Worm (Caenorhabditis elegans) whole organism, young adult: ENCODE results near the gene tag-290.

Source experiments
- B0035.1 ChIP-seq: sonication (generic microtip); optimal IDR thresholded peaks from 2 replicates; lab custom pipeline; 2016; ENCODE audit warnings: missing genetic modification characterization, mild to moderate bottlenecking, missing compliant biosample characterization, missing genotype, missing genetic modification reagents
- F23B12.7 ChIP-seq: sonication (generic microtip); optimal IDR thresholded peaks from 2 replicates; lab custom pipeline; 2017; ENCODE audit warnings: missing genetic modification characterization, mild to moderate bottlenecking, missing compliant biosample characterization, antibody characterized with exemption, moderate library complexity; ENCODE audit not compliant: insufficient read depth
- nhr-80 ChIP-seq: sonication (generic microtip); optimal IDR thresholded peaks from 2 replicates; lab custom pipeline; 2016; ENCODE audit warnings: missing genetic modification characterization, missing compliant biosample characterization
- rcor-1 ChIP-seq: fragments of 200-800 bp; sonication (Bioruptor generic); IDR thresholded peaks from 2 replicates; pipeline ENCODE4 v1.3.6; 2022; ENCODE audit warnings: missing genetic modification reagents, missing genetic modification characterization, missing compliant biosample characterization
- rec-8 ChIP-seq, 2 experiments: sonication (generic microtip); optimal IDR thresholded peaks; 2 replicates each; lab custom pipeline; 2016; ENCODE audit warnings: mild to moderate bottlenecking in 2 of 2, missing genetic modification characterization in 2 of 2, missing genetic modification reagents in 2 of 2, missing genotype in 2 of 2, missing biosample characterization in 1 of 2, missing compliant biosample characterization in 1 of 2, moderate library complexity in 1 of 2
- sdz-38 ChIP-seq: sonication (generic microtip); optimal IDR thresholded peaks from 2 replicates; lab custom pipeline; 2016; ENCODE audit warnings: missing genotype, missing genetic modification characterization, missing compliant biosample characterization
- snpc-4 ChIP-seq, 5 experiments: fragments of 150-350 bp in 1 of 5; sonication (generic microtip) in 4 of 5; optimal IDR thresholded peaks; 2 replicates each; lab custom pipeline; 2014 to 2018; ENCODE audit warnings: missing genetic modification characterization in 5 of 5, missing biosample characterization in 3 of 5, antibody characterized with exemption in 2 of 5, mild to moderate bottlenecking in 2 of 5, missing compliant biosample characterization in 2 of 5, missing genotype in 2 of 5, moderate library complexity in 2 of 5, missing genetic modification reagents in 1 of 5
- unc-62 ChIP-seq: fragments of 150-350 bp; optimal IDR thresholded peaks from 2 replicates; lab custom pipeline; 2014; ENCODE audit warnings: missing biosample characterization, missing genetic modification reagents, missing genetic modification characterization
- ztf-3 ChIP-seq: fragments of 200-800 bp; sonication (Bioruptor generic); optimal IDR thresholded peaks from 2 replicates; lab custom pipeline; 2018; ENCODE audit warnings: mild to moderate bottlenecking, missing genetic modification characterization, missing compliant biosample characterization

DNA sequence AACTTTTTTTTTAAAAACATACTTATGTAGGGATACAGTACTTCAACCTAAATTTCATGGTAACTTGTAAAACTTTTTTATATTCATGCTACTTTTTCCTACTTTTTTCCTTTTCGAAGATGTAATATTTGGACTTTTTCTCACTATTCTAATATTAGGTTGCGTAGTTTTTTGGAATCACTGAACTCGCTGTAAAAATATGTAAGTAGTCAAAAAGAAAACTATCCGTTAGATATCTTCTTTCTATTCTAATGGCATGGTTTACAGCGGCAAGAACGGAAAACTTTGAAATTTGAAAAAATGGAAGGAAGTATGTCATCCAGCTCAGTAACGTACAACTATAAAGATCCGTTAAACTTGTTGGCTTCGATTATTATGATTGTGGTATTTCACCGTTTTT is 23.7 kb upstream of the tag-290 start, which contains the start of gene srx-82:
- TF ChIP-seq rec-8 (tag; optimal IDR thresholded peaks at IDR 0.05; lab: Kevin White, UChicago) (no peak), nhr-80 (tag; lab: Kevin White, UChicago) (no peak), ztf-3 (GFP tag; lab: Kevin White, UChicago) (no peak), rcor-1 (GFP tag; lab: Robert Waterston, UW) (no peak), B0035.1 (no peak), unc-62 (GFP tag; lab: Kevin White, UChicago) (no peak), sdz-38 (tag; lab: Kevin White, UChicago) (no peak), F23B12.7 (tag; lab: Kevin White, UChicago) (no peak), snpc-4 (GFP tag; optimal IDR thresholded peaks at IDR 0.05; lab: Kevin White, UChicago) (no peak), snpc-4 (tag; optimal IDR thresholded peaks at IDR 0.05; lab: Kevin White, UChicago) (no peak)
